Worm (Caenorhabditis elegans) whole organism, late embryonic: ENCODE data around the gene Y97E10AR.8.

ENCODE experiments used
- C38D4.7 ChIP-seq: fragments of 200-800 bp; sonication (Bioruptor generic); optimal IDR thresholded peaks from 2 replicates; lab custom pipeline; 2018; ENCODE audit warnings: mild to moderate bottlenecking, missing genetic modification characterization, moderate library complexity, missing compliant biosample characterization
- ceh-14 ChIP-seq: sonication (generic microtip); optimal IDR thresholded peaks from 2 replicates; lab custom pipeline; 2016; ENCODE audit warnings: missing genotype, missing genetic modification characterization, missing compliant biosample characterization
- ceh-18 ChIP-seq: sonication (generic microtip); optimal IDR thresholded peaks from 2 replicates; lab custom pipeline; 2016; ENCODE audit warnings: missing genetic modification characterization, missing compliant biosample characterization
- ceh-24 ChIP-seq: sonication (generic microtip); optimal IDR thresholded peaks from 2 replicates; lab custom pipeline; 2016; ENCODE audit warnings: mild to moderate bottlenecking, missing genetic modification characterization, missing compliant biosample characterization
- ceh-31 ChIP-seq: sonication (generic microtip); optimal IDR thresholded peaks from 2 replicates; lab custom pipeline; 2016; ENCODE audit warnings: missing genetic modification characterization, missing compliant biosample characterization
- ceh-9 ChIP-seq: sonication (generic microtip); optimal IDR thresholded peaks from 2 replicates; lab custom pipeline; 2016; ENCODE audit warnings: mild to moderate bottlenecking, missing genetic modification characterization, inconsistent platforms, missing compliant biosample characterization
- dmd-4 ChIP-seq: sonication (generic microtip); optimal IDR thresholded peaks from 2 replicates; lab custom pipeline; 2016; ENCODE audit warnings: borderline replicate concordance, missing genetic modification characterization, missing compliant biosample characterization
- elt-2 ChIP-seq: sonication (generic microtip); optimal IDR thresholded peaks from 2 replicates; lab custom pipeline; 2016; ENCODE audit warnings: missing genetic modification reagents, missing genetic modification characterization, missing compliant biosample characterization
- elt-4 ChIP-seq: sonication (generic microtip); optimal IDR thresholded peaks from 2 replicates; lab custom pipeline; 2016; ENCODE audit warnings: missing genetic modification characterization, missing compliant biosample characterization
- eyg-1 ChIP-seq: sonication (generic microtip); optimal IDR thresholded peaks from 2 replicates; lab custom pipeline; 2016; ENCODE audit warnings: missing genotype, missing genetic modification characterization, missing compliant biosample characterization
- fax-1 ChIP-seq: sonication (generic microtip); optimal IDR thresholded peaks from 2 replicates; lab custom pipeline; 2016; ENCODE audit warnings: missing genotype, missing genetic modification characterization, missing compliant biosample characterization
- fkh-10 ChIP-seq: fragments of 150-350 bp; optimal IDR thresholded peaks from 2 replicates; lab custom pipeline; 2014; ENCODE audit warnings: missing biosample characterization, missing genetic modification reagents, missing genetic modification characterization
- fkh-6 ChIP-seq: sonication (generic microtip); optimal IDR thresholded peaks from 2 replicates; lab custom pipeline; 2016; ENCODE audit warnings: missing genetic modification characterization, missing compliant biosample characterization
- hlh-13 ChIP-seq: fragments of 200-800 bp; sonication (Bioruptor generic); optimal IDR thresholded peaks from 2 replicates; lab custom pipeline; 2018; ENCODE audit warnings: mild to moderate bottlenecking, missing genetic modification characterization, missing compliant biosample characterization
- hlh-30 ChIP-seq: sonication (generic microtip); optimal IDR thresholded peaks from 2 replicates; lab custom pipeline; 2017; ENCODE audit warnings: antibody characterized with exemption, missing genetic modification characterization, missing compliant biosample characterization; ENCODE audit not compliant: insufficient read depth
- hlh-8 ChIP-seq: sonication (generic microtip); optimal IDR thresholded peaks from 2 replicates; lab custom pipeline; 2016; ENCODE audit warnings: missing genotype, missing genetic modification characterization, missing compliant biosample characterization
- lim-6 ChIP-seq: sonication (generic microtip); optimal IDR thresholded peaks from 2 replicates; lab custom pipeline; 2016; ENCODE audit warnings: missing genetic modification characterization, missing compliant biosample characterization
- lin-11 ChIP-seq: fragments of 200-800 bp; sonication (Bioruptor generic); optimal IDR thresholded peaks from 2 replicates; lab custom pipeline; 2018; ENCODE audit warnings: mild to moderate bottlenecking, missing genetic modification characterization, missing compliant biosample characterization
- mec-3 ChIP-seq: sonication (generic microtip); optimal IDR thresholded peaks from 2 replicates; lab custom pipeline; 2016; ENCODE audit warnings: borderline replicate concordance, missing genetic modification characterization, missing compliant biosample characterization
- nfya-1 ChIP-seq: sonication (generic microtip); optimal IDR thresholded peaks from 2 replicates; lab custom pipeline; 2017; ENCODE audit warnings: missing genetic modification characterization, mild to moderate bottlenecking, missing compliant biosample characterization, antibody characterized with exemption, moderate library complexity
- nhr-11 ChIP-seq: fragments of 150-350 bp; optimal IDR thresholded peaks from 2 replicates; lab custom pipeline; 2014; ENCODE audit warnings: missing biosample characterization, missing genetic modification characterization
- nhr-232 ChIP-seq: sonication (generic microtip); optimal IDR thresholded peaks from 2 replicates; lab custom pipeline; 2016; ENCODE audit warnings: missing genetic modification characterization, missing compliant biosample characterization
- npax-4 ChIP-seq: sonication (generic microtip); optimal IDR thresholded peaks from 2 replicates; lab custom pipeline; 2016; ENCODE audit warnings: missing genetic modification characterization, missing compliant biosample characterization
- odd-2 ChIP-seq: sonication (generic microtip); optimal IDR thresholded peaks from 2 replicates; lab custom pipeline; 2017; ENCODE audit warnings: antibody characterized with exemption, mild to moderate bottlenecking, missing genetic modification characterization, missing compliant biosample characterization
- pat-9 ChIP-seq: fragments of 200-800 bp; sonication (Bioruptor generic); optimal IDR thresholded peaks from 2 replicates; lab custom pipeline; 2018; ENCODE audit warnings: mild to moderate bottlenecking, missing genetic modification characterization, moderate library complexity, missing compliant biosample characterization
- pqm-1 ChIP-seq: sonication (generic microtip); optimal IDR thresholded peaks from 2 replicates; lab custom pipeline; 2016; ENCODE audit warnings: missing genetic modification characterization, missing compliant biosample characterization
- pros-1 ChIP-seq: fragments of 150-350 bp; optimal IDR thresholded peaks from 2 replicates; lab custom pipeline; 2014; ENCODE audit warnings: missing biosample characterization, missing genetic modification reagents, missing genetic modification characterization
- ref-2 ChIP-seq: sonication (generic microtip); optimal IDR thresholded peaks from 2 replicates; lab custom pipeline; 2016; ENCODE audit warnings: missing genetic modification characterization, missing compliant biosample characterization
- rnt-1 ChIP-seq: sonication (generic microtip); optimal IDR thresholded peaks from 2 replicates; lab custom pipeline; 2016; ENCODE audit warnings: missing genetic modification characterization, missing compliant biosample characterization
- sox-4 ChIP-seq: sonication (generic microtip); optimal IDR thresholded peaks from 2 replicates; lab custom pipeline; 2017; ENCODE audit warnings: mild to moderate bottlenecking, missing genetic modification characterization, inconsistent platforms, missing compliant biosample characterization
- tbx-7 ChIP-seq: sonication (generic microtip); optimal IDR thresholded peaks from 2 replicates; lab custom pipeline; 2016; ENCODE audit warnings: missing genotype, missing genetic modification characterization, missing compliant biosample characterization
- ttx-3 ChIP-seq: sonication (generic microtip); optimal IDR thresholded peaks from 2 replicates; lab custom pipeline; 2016; ENCODE audit warnings: missing genetic modification reagents, missing genetic modification characterization, missing compliant biosample characterization
- unc-3 ChIP-seq, 2 experiments: fragments of 200-800 bp in 1 of 2; sonication (Bioruptor generic) in 1 of 2; sonication (generic microtip) in 1 of 2; conservative IDR thresholded peaks in 1 of 2; optimal IDR thresholded peaks in 1 of 2; 2 replicates each; pipeline versions ENCODE4 v1.3.6 to Lab custom; 2016 to 2022; ENCODE audit warnings: missing compliant biosample characterization in 2 of 2, missing genetic modification characterization in 2 of 2, missing genetic modification reagents in 1 of 2
- unc-42 ChIP-seq: sonication (generic microtip); optimal IDR thresholded peaks from 2 replicates; lab custom pipeline; 2016; ENCODE audit warnings: missing genotype, missing genetic modification characterization, missing compliant biosample characterization
- unc-55 ChIP-seq: sonication (generic microtip); optimal IDR thresholded peaks from 2 replicates; lab custom pipeline; 2017; ENCODE audit warnings: missing biosample characterization, missing genetic modification reagents, missing genetic modification characterization

The Y97E10AR.8 gene

ce11 chrV:8026343-8026742, 21.2 kb downstream of the Y97E10AR.8 start, which contains the start of gene F43H9.4:
F43H9.4 (plus strand) TSS chrV:8026708.
- no peak for TF ChIP-seq eyg-1 (tag; lab: Kevin White, UChicago)
- no peak for TF ChIP-seq ceh-14 (tag; lab: Kevin White, UChicago)
- TF ChIP-seq ceh-31 (tag; lab: Kevin White, UChicago), result no peak
- TF ChIP-seq pqm-1 (tag; lab: Kevin White, UChicago), result no peak
- no peak for TF ChIP-seq ceh-24 (tag; lab: Kevin White, UChicago)
- TF ChIP-seq fax-1 (tag; lab: Kevin White, UChicago), result no peak
- TF ChIP-seq nhr-11 (tag; lab: Kevin White, UChicago), result no peak
- no peak for TF ChIP-seq hlh-8
- TF ChIP-seq lin-11 (tag; lab: Kevin White, UChicago), result no peak
- no peak for TF ChIP-seq elt-2 (tag; lab: Kevin White, UChicago)
- no peak for TF ChIP-seq tbx-7

ce11 chrV:8027429-8028142, 22.5 kb downstream of the Y97E10AR.8 start:
- no peak for TF ChIP-seq dmd-4 (tag; lab: Kevin White, UChicago)
- no peak for TF ChIP-seq odd-2 (tag; lab: Kevin White, UChicago)
- TF ChIP-seq ttx-3 (tag; lab: Kevin White, UChicago), result no peak

ce11 chrV:8028825-8029489, 23.9 kb downstream of the Y97E10AR.8 start, which contains the start of gene oma-2:
oma-2 (plus strand) TSS chrV:8029439.
- TF ChIP-seq pqm-1 (tag; lab: Kevin White, UChicago) (no peak), mec-3 (tag; lab: Kevin White, UChicago) (no peak)

ce11 chrV:8031121-8031520, 26.0 kb downstream of the Y97E10AR.8 start, which contains the start of gene vars-1:
vars-1 (plus strand) TSS chrV:8031411.
- TF ChIP-seq sox-4 (tag; lab: Kevin White, UChicago), result no peak
- TF ChIP-seq unc-55 (GFP tag; lab: Kevin White, UChicago), result peak; percentile 54
- TF ChIP-seq unc-3 (GFP tag; conservative IDR thresholded peaks at IDR 0.05; lab: Robert Waterston, UW), result no peak
- TF ChIP-seq unc-3 (tag; optimal IDR thresholded peaks at IDR 0.05; lab: Kevin White, UChicago), result no peak
- TF ChIP-seq nhr-232 (tag; lab: Kevin White, UChicago), result no peak
- no peak for TF ChIP-seq C38D4.7
- no peak for TF ChIP-seq lim-6 (tag; lab: Kevin White, UChicago)
- no peak for TF ChIP-seq ceh-18 (tag; lab: Kevin White, UChicago)
- TF ChIP-seq fkh-10 (GFP tag; lab: Kevin White, UChicago), result no peak
- no peak for TF ChIP-seq ceh-24 (tag; lab: Kevin White, UChicago)
- no peak for TF ChIP-seq fkh-6 (tag; lab: Kevin White, UChicago)
- peak; percentile 0 for TF ChIP-seq nfya-1 (tag; lab: Kevin White, UChicago)
- TF ChIP-seq unc-42 (tag; lab: Kevin White, UChicago), result peak; percentile 35
- TF ChIP-seq rnt-1, result no peak
- no peak for TF ChIP-seq ceh-9 (tag; lab: Kevin White, UChicago)
- TF ChIP-seq fax-1 (tag; lab: Kevin White, UChicago), result no peak
- TF ChIP-seq hlh-30 (tag; lab: Kevin White, UChicago), result no peak
- TF ChIP-seq elt-4 (tag; lab: Kevin White, UChicago), result no peak
- TF ChIP-seq odd-2 (tag; lab: Kevin White, UChicago), result no peak

- TF ChIP-seq pat-9 (tag; lab: Kevin White, UChicago) (no peak), pros-1 (no peak), elt-4 (tag; lab: Kevin White, UChicago) (no peak), hlh-13 (GFP tag; lab: Kevin White, UChicago) (no peak), npax-4 (tag; lab: Kevin White, UChicago) (no peak), unc-42 (tag; lab: Kevin White, UChicago) (no peak), odd-2 (tag; lab: Kevin White, UChicago) (no peak), mec-3 (tag; lab: Kevin White, UChicago) (no peak), ref-2 (tag; lab: Kevin White, UChicago) (no peak)
Measured at ce11 chrV:8034811-8035210, 29.7 kb downstream of the Y97E10AR.8 start, which contains the start of gene algn-12. algn-12 (plus strand) TSS chrV:8035111.
